Worm (Caenorhabditis elegans): Measurements from ENCODE around the gene ceh-90.

ceh-90 gene

ce11 chrX:14115480-14116161 lies 41.2 kb downstream of the ceh-90 start, which contains the start of gene F28H6.7 (continued):
- TF ChIP-seq nhr-27 (tag; optimal IDR thresholded peaks at IDR 0.05) (peak; percentile 48), let-607 (tag; optimal IDR thresholded peaks at IDR 0.05) (peak in 1 of 2 experiments; percentile 45), rcor-1 (GFP tag; IDR thresholded peaks at IDR 0.05) (0 out of 2 replicates have a peak, but pooled peaks have one; percentile 39), lin-26 (GFP tag; IDR thresholded peaks at IDR 0.05) (peak; percentile 93), zim-3 (tag; optimal IDR thresholded peaks at IDR 0.05) (no peak), B0336.3 (GFP tag; IDR thresholded peaks at IDR 0.05) (no peak), T26A5.8 (tag; optimal IDR thresholded peaks at IDR 0.05) (no peak), Y67H2A.10 (GFP tag; conservative IDR thresholded peaks at IDR 0.05) (no peak), ceh-79 (tag; optimal IDR thresholded peaks at IDR 0.05) (peak; percentile 27), T07F8.4 (tag; optimal IDR thresholded peaks at IDR 0.05) (peak; percentile 41), cebp-1 (GFP tag; IDR thresholded peaks at IDR 0.05) (no peak), cebp-1 (tag; optimal IDR thresholded peaks at IDR 0.05) (no peak), F33H1.4 (GFP tag; IDR thresholded peaks at IDR 0.05) (no peak), Y53F4B.3 (GFP tag; IDR thresholded peaks at IDR 0.05) (no peak), repo-1 (tag; optimal IDR thresholded peaks at IDR 0.05) (peak; percentile 50), sdz-38 (tag; optimal IDR thresholded peaks at IDR 0.05) (no peak), nhr-120 (GFP tag; IDR thresholded peaks at IDR 0.05) (no peak), F55B11.4 (tag; optimal IDR thresholded peaks at IDR 0.05; ENCODE audit: borderline replicate concordance, insufficient read depth) (no peak), tbp1 (GFP tag; optimal IDR thresholded peaks at IDR 0.05) (peak; percentile 97), ztf-6 (GFP tag; IDR thresholded peaks at IDR 0.05) (no peak), nfyb-1 (GFP tag; IDR thresholded peaks at IDR 0.05) (peak; percentile 74; the same call in 1 of the 2 replicates), ztf-3 (GFP tag; optimal IDR thresholded peaks at IDR 0.05) (no peak), nhr-80 (tag; optimal IDR thresholded peaks at IDR 0.05) (peak; percentile 21), nfya-1 (tag; optimal IDR thresholded peaks at IDR 0.05; ENCODE audit: borderline replicate concordance, insufficient read depth) (no peak), dox-1 (GFP tag; IDR thresholded peaks at IDR 0.05) (no peak; the same call in 1 of the 2 replicates), snpc-4 (GFP tag; optimal IDR thresholded peaks at IDR 0.05) (peak; percentile 65), snpc-4 (tag; optimal IDR thresholded peaks at IDR 0.05) (peak in 2 of 4 experiments; percentile 59 to 74), cebp-2 (GFP tag; IDR thresholded peaks at IDR 0.05) (no peak), ZK185.1 (tag; optimal IDR thresholded peaks at IDR 0.05; ENCODE audit: poor library complexity, severe bottlenecking) (no peak), ccch-3 (GFP tag; optimal IDR thresholded peaks at IDR 0.05) (no peak), mxl-1 (tag; optimal IDR thresholded peaks at IDR 0.05) (peak; percentile 58), attf-6 (GFP tag; IDR thresholded peaks at IDR 0.05) (0 out of 2 replicates have a peak, but pooled peaks have one; percentile 45), tbx-9 (tag; optimal IDR thresholded peaks at IDR 0.05; ENCODE audit: borderline replicate concordance) (no peak), xnd-1 (tag; optimal IDR thresholded peaks at IDR 0.05) (no peak), let-526 (GFP tag; IDR thresholded peaks at IDR 0.05) (no peak), hlh-12 (tag; optimal IDR thresholded peaks at IDR 0.05) (peak; percentile 49), F49E8.2 (tag; optimal IDR thresholded peaks at IDR 0.05; ENCODE audit: insufficient read depth) (no peak), hmg-20 (GFP tag; IDR thresholded peaks at IDR 0.05) (peak; percentile 76; the same call in 1 of the 2 replicates), ztf-26 (tag; optimal IDR thresholded peaks at IDR 0.05) (peak; percentile 35), K12H6.12 (tag; optimal IDR thresholded peaks at IDR 0.05) (peak; percentile 21), madf-8 (GFP tag; conservative IDR thresholded peaks at IDR 0.05) (no peak), Y56A3A.18 (GFP tag; IDR thresholded peaks at IDR 0.05) (peak; percentile 79; the same call in 1 of the 2 replicates), hmg-1.2 (GFP tag; IDR thresholded peaks at IDR 0.05) (peak; percentile 73), ceh-40 (GFP tag; IDR thresholded peaks at IDR 0.05) (0 out of 2 replicates have a peak, but pooled peaks have one; percentile 73), Y53G8AR.9 (GFP tag; conservative IDR thresholded peaks at IDR 0.05) (no peak), D2030.7 (GFP tag; IDR thresholded peaks at IDR 0.05) (no peak; the same call in none of the 2 replicates), chd-7 (tag; optimal IDR thresholded peaks at IDR 0.05) (peak; percentile 65), lir-1 (GFP tag; conservative IDR thresholded peaks at IDR 0.05) (no peak)

All from whole organism, young adult.